Fruit fly (Drosophila melanogaster) whole organism, prepupa: ENCODE data around the gene CG13108.

Experiments
- CG11902 ChIP-seq: fragments of 200-800 bp; sonication (Bioruptor generic); optimal IDR thresholded peaks from 3 replicates; lab custom pipeline; 2016; ENCODE audit warnings: missing biosample characterization, missing genetic modification characterization
- CG16779 ChIP-seq: fragments of 200-800 bp; sonication (Bioruptor generic); optimal IDR thresholded peaks from 3 replicates; lab custom pipeline; 2017; ENCODE audit warnings: missing biosample characterization, mild to moderate bottlenecking, missing genetic modification characterization
- CG3032 ChIP-seq: fragments of 200-800 bp; optimal IDR thresholded peaks from 2 replicates; lab custom pipeline; 2019; ENCODE audit warnings: missing biosample characterization, mild to moderate bottlenecking, missing genetic modification characterization, moderate library complexity
- CG4318 ChIP-seq: fragments of 200-800 bp; sonication (Bioruptor generic); optimal IDR thresholded peaks from 3 replicates; lab custom pipeline; 2017; ENCODE audit warnings: missing biosample characterization, mild to moderate bottlenecking, missing genetic modification characterization
- CG6276 ChIP-seq: fragments of 200-800 bp; sonication (Bioruptor generic); optimal IDR thresholded peaks from 2 replicates; lab custom pipeline; 2017; ENCODE audit warnings: missing biosample characterization, mild to moderate bottlenecking, missing genetic modification characterization
- Eip78C ChIP-seq: fragments of 200-800 bp; sonication (Bioruptor generic); peaks from one replicate; lab custom pipeline; 2016; ENCODE audit warnings: missing biosample characterization, missing genetic modification characterization
- Sox102F ChIP-seq: fragments of 200-800 bp; sonication (Bioruptor generic); optimal IDR thresholded peaks from 2 replicates; lab custom pipeline; 2016; ENCODE audit warnings: missing biosample characterization, mild to moderate bottlenecking, missing genetic modification characterization
- eg ChIP-seq: fragments of 200-800 bp; sonication (Bioruptor generic); IDR thresholded peaks from 3 replicates; pipeline ENCODE4 v1.3.6; 2022; ENCODE audit warnings: missing biosample characterization, missing genetic modification characterization
- salr ChIP-seq, 2 experiments: fragments of 200-800 bp; sonication (Bioruptor generic); optimal IDR thresholded peaks; 3 replicates each; lab custom pipeline; 2016 to 2018; ENCODE audit warnings: missing biosample characterization in 2 of 2, missing genetic modification characterization in 2 of 2, mild to moderate bottlenecking in 1 of 2
- topi ChIP-seq: fragments of 200-800 bp; sonication (Bioruptor generic); optimal IDR thresholded peaks from 3 replicates; lab custom pipeline; 2016; ENCODE audit warnings: missing biosample characterization, missing genetic modification characterization

DNA sequence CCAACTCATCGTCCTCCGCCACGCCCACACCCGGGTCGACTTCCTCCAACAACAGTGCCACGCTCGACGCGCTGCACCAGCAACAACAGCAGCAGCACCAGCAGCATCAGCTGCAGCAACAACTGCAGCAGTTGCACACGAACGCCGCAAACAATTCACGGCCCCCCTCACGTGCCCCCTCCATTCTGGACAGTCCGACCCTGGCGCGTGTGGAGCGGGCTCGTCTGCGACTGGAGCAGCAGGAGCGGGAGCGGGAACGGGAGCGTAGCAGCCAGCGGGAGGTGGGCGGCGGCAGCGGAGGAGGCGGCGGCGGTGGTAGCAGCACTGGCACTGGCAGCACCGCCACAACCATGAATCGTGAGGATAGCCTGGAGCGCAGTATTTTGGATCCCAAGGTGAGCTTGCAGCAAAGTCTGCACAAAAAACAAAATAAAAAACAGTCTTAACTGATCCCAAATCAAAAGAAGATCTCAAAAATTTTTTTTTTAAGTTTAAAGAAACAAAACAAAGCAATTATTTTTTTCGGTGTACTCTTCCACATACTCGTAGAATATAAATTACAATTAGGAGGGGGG, 36.9 kb upstream of the CG13108 start:
- TF ChIP-seq Sox102F (GFP tag; lab: Kevin White, UChicago) (no peak), eg (GFP tag; lab: Robert Waterston, UW) (0 out of 3 replicates have a peak, but pooled peaks have one; percentile 47), CG3032 (no peak), CG4318 (no peak), CG11902 (GFP tag; lab: Kevin White, UChicago) (no peak), topi (GFP tag; lab: Kevin White, UChicago) (no peak), Eip78C (GFP tag; lab: Kevin White, UChicago) (peak; percentile 36), salr (GFP tag; optimal IDR thresholded peaks at IDR 0.05; lab: Kevin White, UChicago) (no peak), CG16779 (tag; lab: Kevin White, UChicago) (no peak), CG6276 (GFP tag; lab: Kevin White, UChicago) (no peak)
